Fruit fly (Drosophila melanogaster): ENCODE measurements around the gene Tat.
A peak's percentile ranks its signal among the peaks of the same experiment; 100 is the strongest.

The Tat gene

DNA sequence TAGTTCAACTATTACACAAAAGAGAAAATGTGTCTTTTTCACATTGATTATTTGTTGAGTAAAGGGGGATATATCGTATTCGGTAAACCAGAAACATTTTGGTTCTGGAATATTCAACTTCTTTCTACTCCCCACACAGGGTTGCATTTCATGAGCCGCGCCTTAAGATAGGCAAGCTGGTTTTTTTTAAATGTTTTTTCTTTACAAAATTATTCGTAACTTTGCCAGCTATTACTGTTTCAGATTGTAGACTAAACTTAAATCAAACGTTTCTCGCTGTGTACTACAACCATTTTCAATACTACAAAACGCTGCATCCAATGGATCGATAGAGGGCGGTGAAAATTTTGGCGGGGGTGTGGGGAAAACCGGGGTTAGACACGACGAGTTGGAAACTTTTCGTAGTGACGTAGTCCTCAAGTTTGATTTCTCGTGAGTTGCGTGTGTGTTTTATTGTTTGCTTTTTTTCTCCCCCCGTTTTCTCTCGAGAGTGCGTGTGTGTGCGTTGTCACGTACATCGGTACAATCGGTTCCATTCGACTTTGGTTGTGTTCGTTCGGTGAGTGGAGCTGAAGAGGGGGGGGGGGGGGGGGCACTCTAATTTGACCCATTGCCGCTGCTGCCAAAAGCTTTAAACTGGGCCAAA lies 47.4 kb upstream of the Tat start (continued):
- no peak for TF ChIP-seq Stat92E (GFP tag; optimal IDR thresholded peaks at IDR 0.05)
- TF ChIP-seq slbo (GFP tag; IDR thresholded peaks at IDR 0.05) = peak; percentile 48; the same call in 1 of the 2 replicates
- TF ChIP-seq Hand (GFP tag; optimal IDR thresholded peaks at IDR 0.05) = no peak
- no peak for TF ChIP-seq Dip3 (GFP tag; optimal IDR thresholded peaks at IDR 0.05)
- peak; percentile 79 for TF ChIP-seq sens (GFP tag)
- no peak for TF ChIP-seq dimm (GFP tag; IDR thresholded peaks at IDR 0.05)
- peak; percentile 7 for TF ChIP-seq ewg (GFP tag; optimal IDR thresholded peaks at IDR 0.05)
- TF ChIP-seq trem (tag; optimal IDR thresholded peaks at IDR 0.05) = no peak
- TF ChIP-seq dmrt99B (tag; optimal IDR thresholded peaks at IDR 0.05) = peak; percentile 64
- no peak for TF ChIP-seq CG12155 (GFP tag; optimal IDR thresholded peaks at IDR 0.05)
- peak; percentile 13 for TF ChIP-seq CG12942 (GFP tag; optimal IDR thresholded peaks at IDR 0.05)
- no peak for TF ChIP-seq CG11247 (GFP tag; IDR thresholded peaks at IDR 0.05)
- no peak for TF ChIP-seq CG9797 (GFP tag; optimal IDR thresholded peaks at IDR 0.05)
- peak; percentile 24 for TF ChIP-seq CG3407 (GFP tag; optimal IDR thresholded peaks at IDR 0.05)
- TF ChIP-seq eyg (GFP tag; optimal IDR thresholded peaks at IDR 0.05) = no peak
- no peak for TF ChIP-seq CG7372 (GFP tag; IDR thresholded peaks at IDR 0.05)
- TF ChIP-seq CG17612 (GFP tag; IDR thresholded peaks at IDR 0.05) = no peak
- TF ChIP-seq MTF-1 (GFP tag; optimal IDR thresholded peaks at IDR 0.05; ENCODE audit: borderline replicate concordance) = no peak
- no peak for TF ChIP-seq corto (GFP tag; optimal IDR thresholded peaks at IDR 0.05)
- peak; percentile 74 for TF ChIP-seq Deaf1 (tag; optimal IDR thresholded peaks at IDR 0.05)
- no peak for TF ChIP-seq klu (GFP tag; IDR thresholded peaks at IDR 0.05)
- TF ChIP-seq sima (GFP tag; optimal IDR thresholded peaks at IDR 0.05) = no peak
- 0 out of 4 replicates have a peak, but pooled peaks have one; percentile 63 for TF ChIP-seq chinmo (GFP tag; IDR thresholded peaks at IDR 0.05; ENCODE audit: partially characterized antibody)
- TF ChIP-seq CG30020 (tag; optimal IDR thresholded peaks at IDR 0.05) = no peak
- peak; percentile 9 for TF ChIP-seq CG13296 (GFP tag; optimal IDR thresholded peaks at IDR 0.05)
- peak; percentile 25 for TF ChIP-seq D19A (tag; optimal IDR thresholded peaks at IDR 0.05)
- TF ChIP-seq CG1792 (GFP tag; optimal IDR thresholded peaks at IDR 0.05) = no peak
- no peak for TF ChIP-seq trh (GFP tag; optimal IDR thresholded peaks at IDR 0.05)
- TF ChIP-seq CG6854 (GFP tag; optimal IDR thresholded peaks at IDR 0.05) = no peak
- no peak for TF ChIP-seq CG8359 (GFP tag; optimal IDR thresholded peaks at IDR 0.05; ENCODE audit: borderline replicate concordance)
- no peak for TF ChIP-seq Dfd (GFP tag; optimal IDR thresholded peaks at IDR 0.05)
- TF ChIP-seq CG7745 (tag; optimal IDR thresholded peaks at IDR 0.05) = no peak
- TF ChIP-seq Atf6 (GFP tag; IDR thresholded peaks at IDR 0.05) = 0 out of 2 replicates have a peak, but pooled peaks have one; percentile 35
- no peak for TF ChIP-seq CG3163 (GFP tag; optimal IDR thresholded peaks at IDR 0.05)
- TF ChIP-seq az2 (GFP tag; optimal IDR thresholded peaks at IDR 0.05) = peak; percentile 43
- TF ChIP-seq CG11695 (GFP tag; IDR thresholded peaks at IDR 0.05) = no peak
- no peak for TF ChIP-seq sob (GFP tag; IDR thresholded peaks at IDR 0.05)
- TF ChIP-seq prd (optimal IDR thresholded peaks at IDR 0.05) = no peak
- peak; percentile 35; the same call in 1 of the 3 replicates for TF ChIP-seq prd (GFP tag; IDR thresholded peaks at IDR 0.05)
- TF ChIP-seq onecut (GFP tag; IDR thresholded peaks at IDR 0.05) = peak; percentile 89
- no peak for TF ChIP-seq Dp (GFP tag; optimal IDR thresholded peaks at IDR 0.05)
- TF ChIP-seq CG8388 (GFP tag; optimal IDR thresholded peaks at IDR 0.05) = peak; percentile 28
- no peak for TF ChIP-seq p53 (GFP tag; optimal IDR thresholded peaks at IDR 0.05)
- TF ChIP-seq mld (GFP tag; IDR thresholded peaks at IDR 0.05; ENCODE audit: partially characterized antibody) = no peak
- TF ChIP-seq CG17328 (GFP tag; IDR thresholded peaks at IDR 0.05) = 0 out of 2 replicates have a peak, but pooled peaks have one; percentile 8
- TF ChIP-seq CG3726 (GFP tag; IDR thresholded peaks at IDR 0.05) = no peak
- no peak for TF ChIP-seq CG13287 (GFP tag; IDR thresholded peaks at IDR 0.05; ENCODE audit: partially characterized antibody)
- TF ChIP-seq Ets97D (GFP tag; optimal IDR thresholded peaks at IDR 0.05) = no peak
- no peak for TF ChIP-seq CG18476 (GFP tag; optimal IDR thresholded peaks at IDR 0.05)
- no peak for TF ChIP-seq psq (GFP tag; optimal IDR thresholded peaks at IDR 0.05)

Measured in whole organism, embryonic.